Worm (Caenorhabditis elegans): ENCODE data around the gene C32D5.8.
A peak's percentile ranks its signal among the peaks of the same experiment; 100 is the strongest.

- TF ChIP-seq lin-13 (GFP tag; optimal IDR thresholded peaks at IDR 0.05) (no peak), ama-1 (optimal IDR thresholded peaks at IDR 0.05) (peak; percentile 40), elt-1 (tag; optimal IDR thresholded peaks at IDR 0.05) (no peak), snpc-4 (tag; optimal IDR thresholded peaks at IDR 0.05) (no peak), nhr-237 (tag; optimal IDR thresholded peaks at IDR 0.05) (no peak), ceh-82 (tag; optimal IDR thresholded peaks at IDR 0.05) (no peak), blmp-1 (tag; optimal IDR thresholded peaks at IDR 0.05; ENCODE audit: insufficient read depth) (no peak), unc-39 (tag; optimal IDR thresholded peaks at IDR 0.05) (no peak), mbf-1 (tag; optimal IDR thresholded peaks at IDR 0.05) (no peak)
Observed at ce11 chrII:6374646-6375045, 28.9 kb upstream of the C32D5.8 start.
